Fruit fly (Drosophila melanogaster) whole organism, embryonic: ENCODE results near the gene ND-MNLL.

Experiments
- BEAF-32 ChIP-seq: fragments of 200-800 bp; sonication (Bioruptor generic); optimal IDR thresholded peaks from 3 replicates; lab custom pipeline; 2017; ENCODE audit warnings: missing biosample characterization, missing genetic modification characterization, mild to moderate bottlenecking, moderate library complexity, missing genetic modification reagents
- CG10147 ChIP-seq: fragments of 200-800 bp; sonication (Bioruptor generic); optimal IDR thresholded peaks from 2 replicates; lab custom pipeline; 2019; ENCODE audit warnings: missing biosample characterization, mild to moderate bottlenecking, missing genetic modification characterization, moderate library complexity
- CG12391 ChIP-seq: fragments of 200-800 bp; sonication (Bioruptor generic); optimal IDR thresholded peaks from 3 replicates; lab custom pipeline; 2018; ENCODE audit warnings: missing biosample characterization, mild to moderate bottlenecking, missing genetic modification characterization, moderate library complexity
- CG12659 ChIP-seq: fragments of 200-800 bp; sonication (Bioruptor generic); optimal IDR thresholded peaks from 3 replicates; lab custom pipeline; 2017; ENCODE audit warnings: mild to moderate bottlenecking, missing biosample characterization, missing genetic modification reagents, missing genetic modification characterization
- CG13296 ChIP-seq: fragments of 200-800 bp; sonication (Bioruptor generic); optimal IDR thresholded peaks from 3 replicates; lab custom pipeline; 2018; ENCODE audit warnings: missing biosample characterization, mild to moderate bottlenecking, missing genetic modification characterization
- CG14710 ChIP-seq: fragments of 200-800 bp; sonication (Bioruptor generic); optimal IDR thresholded peaks from 3 replicates; lab custom pipeline; 2019; ENCODE audit warnings: missing biosample characterization, mild to moderate bottlenecking, missing genetic modification characterization, moderate library complexity
- CG14860 ChIP-seq: fragments of 200-800 bp; sonication (Bioruptor generic); IDR thresholded peaks from 3 replicates; pipeline ENCODE4 v1.3.6; 2022; ENCODE audit warnings: missing biosample characterization, missing genetic modification characterization; ENCODE audit not compliant: partially characterized antibody
- CG15479 ChIP-seq: fragments of 200-800 bp; sonication (Bioruptor generic); optimal IDR thresholded peaks from 3 replicates; lab custom pipeline; 2019; ENCODE audit warnings: missing biosample characterization, mild to moderate bottlenecking, missing genetic modification characterization, moderate library complexity
- CG1603 ChIP-seq: fragments of 200-800 bp; sonication (Bioruptor generic); optimal IDR thresholded peaks from 2 replicates; lab custom pipeline; 2019; ENCODE audit warnings: missing biosample characterization, mild to moderate bottlenecking, missing genetic modification characterization, moderate library complexity
- CG16813 ChIP-seq: fragments of 200-800 bp; sonication (Bioruptor generic); IDR thresholded peaks from 3 replicates; pipeline ENCODE4 v1.3.6; 2022; ENCODE audit warnings: missing biosample characterization, missing genetic modification characterization; ENCODE audit not compliant: partially characterized antibody
- CG17568 ChIP-seq: fragments of 200-800 bp; sonication (Bioruptor generic); optimal IDR thresholded peaks from 2 replicates; lab custom pipeline; 2018; ENCODE audit warnings: missing biosample characterization, mild to moderate bottlenecking, missing genetic modification characterization, moderate library complexity
- CG30431 ChIP-seq: fragments of 200-800 bp; sonication (Bioruptor generic); optimal IDR thresholded peaks from 2 replicates; lab custom pipeline; 2017; ENCODE audit warnings: missing biosample characterization, missing genetic modification characterization
- CG3163 ChIP-seq: fragments of 200-800 bp; sonication (Bioruptor generic); optimal IDR thresholded peaks from 3 replicates; lab custom pipeline; 2016; ENCODE audit warnings: missing biosample characterization, missing genetic modification characterization
- CG33557 ChIP-seq: fragments of 200-800 bp; sonication (Bioruptor generic); optimal IDR thresholded peaks from 2 replicates; lab custom pipeline; 2019; ENCODE audit warnings: missing biosample characterization, mild to moderate bottlenecking, missing genetic modification characterization, moderate library complexity
- CG42726 ChIP-seq: fragments of 200-800 bp; sonication (Bioruptor generic); IDR thresholded peaks from 2 replicates; pipeline ENCODE4 v1.3.6; 2022; ENCODE audit warnings: missing biosample characterization, missing genetic modification characterization; ENCODE audit not compliant: partially characterized antibody
- CG4617 ChIP-seq: fragments of 200-800 bp; sonication (Bioruptor generic); optimal IDR thresholded peaks from 3 replicates; lab custom pipeline; 2016; ENCODE audit warnings: missing biosample characterization, missing genetic modification characterization, borderline replicate concordance
- CG6791 ChIP-seq: fragments of 200-800 bp; sonication (Bioruptor generic); IDR thresholded peaks from 3 replicates; pipeline ENCODE4 v1.3.6; 2022; ENCODE audit warnings: missing biosample characterization, missing genetic modification characterization; ENCODE audit not compliant: partially characterized antibody
- CG7839 ChIP-seq: fragments of 200-800 bp; sonication (Bioruptor generic); optimal IDR thresholded peaks from 3 replicates; lab custom pipeline; 2018; ENCODE audit warnings: missing biosample characterization, mild to moderate bottlenecking, missing genetic modification characterization, moderate library complexity
- Dll ChIP-seq: fragments of 200-800 bp; sonication (Bioruptor generic); IDR thresholded peaks from 4 replicates; pipeline ENCODE4 v1.3.6; 2022; ENCODE audit warnings: missing biosample characterization, missing genetic modification characterization; ENCODE audit not compliant: partially characterized antibody
- Doc3 ChIP-seq: fragments of 200-800 bp; sonication (Bioruptor generic); IDR thresholded peaks from 3 replicates; pipeline ENCODE4 v1.3.6; 2022; ENCODE audit warnings: missing biosample characterization, missing genetic modification characterization; ENCODE audit not compliant: partially characterized antibody
- Dp ChIP-seq: fragments of 200-800 bp; sonication (Bioruptor generic); optimal IDR thresholded peaks from 2 replicates; lab custom pipeline; 2018; ENCODE audit warnings: missing biosample characterization, mild to moderate bottlenecking, missing genetic modification characterization, moderate library complexity
- Dref ChIP-seq: fragments of 200-800 bp; sonication (Bioruptor generic); IDR thresholded peaks from 2 replicates; pipeline ENCODE4 v1.3.6; 2022; ENCODE audit warnings: missing biosample characterization, missing genetic modification characterization
- E2f2 ChIP-seq: fragments of 200-800 bp; sonication (Bioruptor generic); IDR thresholded peaks from 2 replicates; pipeline ENCODE4 v1.3.6; 2022; ENCODE audit warnings: missing biosample characterization, missing genetic modification characterization
- HmgD ChIP-seq: fragments of 200-800 bp; sonication (Bioruptor generic); optimal IDR thresholded peaks from 3 replicates; lab custom pipeline; 2016; ENCODE audit warnings: missing biosample characterization, missing genetic modification characterization
- Med ChIP-seq: fragments of 200-800 bp; sonication (Bioruptor generic); peaks from one replicate; lab custom pipeline; 2016; ENCODE audit warnings: missing biosample characterization, missing genetic modification characterization, mild to moderate bottlenecking, inconsistent platforms, moderate library complexity
- Mes4 ChIP-seq: fragments of 200-800 bp; sonication (Bioruptor generic); optimal IDR thresholded peaks from 2 replicates; lab custom pipeline; 2016; ENCODE audit warnings: missing biosample characterization, missing genetic modification characterization
- Myb ChIP-seq: fragments of 200-800 bp; sonication (Bioruptor generic); optimal IDR thresholded peaks from 2 replicates; lab custom pipeline; 2016; ENCODE audit warnings: missing biosample characterization, missing genetic modification characterization
- Scr ChIP-seq: fragments of 200-800 bp; sonication (Bioruptor generic); IDR thresholded peaks from 2 replicates; pipeline ENCODE4 v1.3.6; 2022; ENCODE audit warnings: missing biosample characterization, missing genetic modification characterization; ENCODE audit not compliant: partially characterized antibody
- Sox102F ChIP-seq: fragments of 200-800 bp; sonication (Bioruptor generic); optimal IDR thresholded peaks from 2 replicates; lab custom pipeline; 2018; ENCODE audit warnings: missing biosample characterization, mild to moderate bottlenecking, missing genetic modification characterization, moderate library complexity
- Sry-δ ChIP-seq: fragments of 200-800 bp; sonication (Bioruptor generic); optimal IDR thresholded peaks from 2 replicates; lab custom pipeline; 2016; ENCODE audit warnings: missing biosample characterization, missing genetic modification characterization
- Trl ChIP-seq, 3 experiments: fragments of >200 bp in 2 of 3; fragments of 200-800 bp in 1 of 3; sonication (Bioruptor generic) in 1 of 3; optimal IDR thresholded peaks; 2 replicates in 1 of 3; 3 replicates in 2 of 3; lab custom pipeline; 2016 to 2017; ENCODE audit warnings: missing biosample characterization in 1 of 3, missing genetic modification characterization in 1 of 3
- YL-1 ChIP-seq: fragments of 200-800 bp; sonication (Bioruptor generic); optimal IDR thresholded peaks from 3 replicates; lab custom pipeline; 2017; ENCODE audit warnings: missing biosample characterization, mild to moderate bottlenecking, missing genetic modification characterization
- bigmax ChIP-seq: fragments of 200-800 bp; sonication (Bioruptor generic); optimal IDR thresholded peaks from 2 replicates; lab custom pipeline; 2018; ENCODE audit warnings: missing biosample characterization, mild to moderate bottlenecking, missing genetic modification characterization
- chinmo ChIP-seq: fragments of 200-800 bp; sonication (Bioruptor generic); IDR thresholded peaks from 4 replicates; pipeline ENCODE4 v1.3.6; 2022; ENCODE audit warnings: missing biosample characterization, missing genetic modification characterization; ENCODE audit not compliant: partially characterized antibody
- gfzf ChIP-seq: fragments of 200-800 bp; sonication (Bioruptor generic); optimal IDR thresholded peaks from 2 replicates; lab custom pipeline; 2016; ENCODE audit warnings: missing biosample characterization, mild to moderate bottlenecking, missing genetic modification characterization, moderate library complexity
- grau ChIP-seq: fragments of 200-800 bp; optimal IDR thresholded peaks from 3 replicates; lab custom pipeline; 2019; ENCODE audit warnings: missing biosample characterization, mild to moderate bottlenecking, missing genetic modification characterization, moderate library complexity
- gsb-n ChIP-seq: fragments of 200-800 bp; sonication (Bioruptor generic); optimal IDR thresholded peaks from 3 replicates; lab custom pipeline; 2018; ENCODE audit warnings: missing biosample characterization, mild to moderate bottlenecking, missing genetic modification characterization
- hb ChIP-seq: fragments of 200-800 bp; sonication (Bioruptor generic); IDR thresholded peaks from 3 replicates; pipeline ENCODE4 v1.3.6; 2022; ENCODE audit warnings: missing biosample characterization, missing genetic modification characterization; ENCODE audit not compliant: partially characterized antibody
- hbn ChIP-seq: fragments of 200-800 bp; sonication (Bioruptor generic); IDR thresholded peaks from 2 replicates; pipeline ENCODE4 v1.3.6; 2022; ENCODE audit warnings: missing biosample characterization, missing genetic modification characterization; ENCODE audit not compliant: partially characterized antibody
- knrl ChIP-seq: fragments of 200-800 bp; sonication (Bioruptor generic); IDR thresholded peaks from 3 replicates; pipeline ENCODE4 v1.3.6; 2022; ENCODE audit warnings: missing biosample characterization, missing genetic modification characterization; ENCODE audit not compliant: partially characterized antibody
- lbe ChIP-seq: fragments of 200-800 bp; sonication (Bioruptor generic); optimal IDR thresholded peaks from 2 replicates; lab custom pipeline; 2016; ENCODE audit warnings: missing biosample characterization, mild to moderate bottlenecking, missing genetic modification characterization
- nerfin-2 ChIP-seq: fragments of 200-800 bp; sonication (Bioruptor generic); IDR thresholded peaks from 2 replicates; pipeline ENCODE4 v1.3.6; 2022; ENCODE audit warnings: missing biosample characterization, missing genetic modification characterization; ENCODE audit not compliant: partially characterized antibody
- pum ChIP-seq: fragments of 200-800 bp; sonication (Bioruptor generic); optimal IDR thresholded peaks from 2 replicates; lab custom pipeline; 2016; ENCODE audit warnings: missing biosample characterization, missing genetic modification characterization
- salm ChIP-seq: fragments of 200-800 bp; sonication (Bioruptor generic); optimal IDR thresholded peaks from 2 replicates; lab custom pipeline; 2018; ENCODE audit warnings: missing biosample characterization, mild to moderate bottlenecking, missing genetic modification characterization
- scrt ChIP-seq: fragments of 200-800 bp; sonication (Bioruptor generic); optimal IDR thresholded peaks from 2 replicates; lab custom pipeline; 2018; ENCODE audit warnings: missing biosample characterization, mild to moderate bottlenecking, missing genetic modification characterization, moderate library complexity
- wdn ChIP-seq: fragments of 200-800 bp; sonication (Bioruptor generic); IDR thresholded peaks from 2 replicates; pipeline ENCODE4 v1.3.6; 2022; ENCODE audit warnings: missing biosample characterization, missing genetic modification characterization
- zen2 ChIP-seq: fragments of 200-800 bp; sonication (Bioruptor generic); IDR thresholded peaks from 3 replicates; pipeline ENCODE4 v1.3.6; 2022; ENCODE audit warnings: missing biosample characterization, missing genetic modification characterization; ENCODE audit not compliant: partially characterized antibody

Gene ND-MNLL

DNA sequence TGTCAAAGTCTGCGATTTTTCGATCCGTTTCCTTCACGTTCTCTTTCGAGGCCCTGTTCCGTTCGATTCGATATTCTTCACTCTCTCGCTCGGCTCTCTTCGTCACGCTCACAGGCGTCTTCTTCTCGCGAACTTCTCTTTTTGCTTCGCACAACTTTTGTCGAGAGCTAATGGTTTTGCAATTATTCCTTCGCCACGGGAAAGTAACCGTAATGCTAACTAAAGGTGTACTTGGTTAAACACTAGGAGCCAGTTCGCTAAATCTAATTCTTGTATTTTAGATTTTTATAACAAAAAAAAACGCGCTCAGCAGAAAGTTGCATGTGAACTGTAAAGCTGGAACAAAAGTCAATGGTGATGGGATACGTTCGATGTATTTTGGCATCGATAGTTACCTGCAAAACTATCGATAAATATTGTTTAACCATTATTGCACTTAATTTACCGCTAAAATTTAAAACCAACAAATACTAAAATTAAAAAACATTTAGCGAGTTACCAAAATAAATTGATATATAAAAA is 37.5 kb upstream of the ND-MNLL start, which contains the start of gene mahe (continued):
- peak; percentile 59; the same call in 1 of the 2 replicates for TF ChIP-seq nerfin-2 (GFP tag; lab: Robert Waterston, UW)
- peak; percentile 86 for TF ChIP-seq E2f2 (GFP tag; lab: Robert Waterston, UW)
- TF ChIP-seq CG4617 = peak; percentile 13
- no peak for TF ChIP-seq CG33557 (GFP tag; lab: Kevin White, UChicago)
- TF ChIP-seq hb (GFP tag; lab: Robert Waterston, UW) = peak; percentile 67; the same call in 2 of the 3 replicates
- TF ChIP-seq CG13296 (GFP tag; lab: Kevin White, UChicago) = peak; percentile 42
- TF ChIP-seq gsb-n (tag; lab: Kevin White, UChicago) = peak; percentile 18
- peak; percentile 21 for TF ChIP-seq gfzf
- TF ChIP-seq CG3163 (GFP tag; lab: Kevin White, UChicago) = peak; percentile 71
- TF ChIP-seq CG10147 (GFP tag; lab: Kevin White, UChicago) = no peak
- TF ChIP-seq wdn = no peak
- TF ChIP-seq BEAF-32 = peak; percentile 84
- peak; percentile 46 for TF ChIP-seq CG17568 (GFP tag; lab: Kevin White, UChicago)
- TF ChIP-seq CG15479 = peak; percentile 25
- peak; percentile 87 for TF ChIP-seq Scr (GFP tag; lab: Robert Waterston, UW)
- no peak for TF ChIP-seq grau (tag; lab: Kevin White, UChicago)
- TF ChIP-seq Dref (GFP tag; lab: Robert Waterston, UW) = peak; percentile 85
- TF ChIP-seq Doc3 = peak; percentile 71
- TF ChIP-seq pum (GFP tag; lab: Kevin White, UChicago) = no peak
- no peak for TF ChIP-seq Mes4 (GFP tag; lab: Kevin White, UChicago)
- peak; percentile 44 for TF ChIP-seq lbe
- peak; percentile 91 for TF ChIP-seq CG6791 (GFP tag; lab: Robert Waterston, UW)
- TF ChIP-seq Med (GFP tag; lab: Kevin White, UChicago) = peak; percentile 77
- peak; percentile 75; the same call in 1 of the 2 replicates for TF ChIP-seq CG42726 (GFP tag; lab: Robert Waterston, UW)
- TF ChIP-seq chinmo (GFP tag; lab: Robert Waterston, UW) = peak; percentile 93
- peak; percentile 72 for TF ChIP-seq CG14860 (GFP tag; lab: Robert Waterston, UW)
- peak; percentile 87 for TF ChIP-seq Dll (GFP tag; lab: Robert Waterston, UW)
- peak; percentile 80 for TF ChIP-seq CG16813 (GFP tag; lab: Robert Waterston, UW)
- peak; percentile 75 for TF ChIP-seq hbn
- no peak for TF ChIP-seq HmgD (GFP tag; lab: Kevin White, UChicago)
- no peak for TF ChIP-seq CG30431 (GFP tag; lab: Kevin White, UChicago)
- TF ChIP-seq Trl (optimal IDR thresholded peaks at IDR 0.05; lab: Kevin White, UChicago) = peak; percentile 74 to 90
- peak; percentile 5 for TF ChIP-seq Trl (GFP tag; optimal IDR thresholded peaks at IDR 0.05; lab: Kevin White, UChicago)
- TF ChIP-seq YL-1 (GFP tag; lab: Kevin White, UChicago) = peak; percentile 17
- TF ChIP-seq scrt (GFP tag; lab: Kevin White, UChicago) = peak; percentile 38
- TF ChIP-seq Dp (GFP tag; lab: Kevin White, UChicago) = peak; percentile 80
- TF ChIP-seq CG12391 (tag; lab: Kevin White, UChicago) = peak; percentile 11
- TF ChIP-seq CG7839 (tag; lab: Kevin White, UChicago) = no peak
- TF ChIP-seq CG12659 (GFP tag; lab: Kevin White, UChicago) = peak; percentile 49
- peak; percentile 10 for TF ChIP-seq Myb (GFP tag; lab: Kevin White, UChicago)
- TF ChIP-seq CG1603 = peak; percentile 29
- TF ChIP-seq knrl (GFP tag; lab: Robert Waterston, UW) = peak; percentile 80
- peak; percentile 61; the same call in 1 of the 3 replicates for TF ChIP-seq zen2
- peak; percentile 37 for TF ChIP-seq CG14710 (tag; lab: Kevin White, UChicago)
- TF ChIP-seq salm (tag; lab: Kevin White, UChicago) = no peak
- TF ChIP-seq bigmax (GFP tag; lab: Kevin White, UChicago) = no peak
- no peak for TF ChIP-seq Sox102F (GFP tag; lab: Kevin White, UChicago)
- peak; percentile 89 for TF ChIP-seq Sry-δ (GFP tag; lab: Kevin White, UChicago)
